Worm (Caenorhabditis elegans) whole organism, mixed stage, embryonic: ENCODE results near the gene BE0003N10.1.

Experiments
- blmp-1 ChIP-seq: fragments of 150-350 bp; optimal IDR thresholded peaks from 2 replicates; lab custom pipeline; 2014; ENCODE audit warnings: missing biosample characterization, missing genetic modification characterization
- ceh-39 ChIP-seq: fragments of 150-350 bp; optimal IDR thresholded peaks from 2 replicates; lab custom pipeline; 2014; ENCODE audit warnings: missing biosample characterization, missing genetic modification characterization
- ceh-43 ChIP-seq: fragments of 200-800 bp; sonication (Bioruptor generic); optimal IDR thresholded peaks from 2 replicates; lab custom pipeline; 2018; ENCODE audit warnings: mild to moderate bottlenecking, missing genetic modification characterization, moderate library complexity, missing compliant biosample characterization
- ces-1 ChIP-seq: fragments of 150-350 bp; optimal IDR thresholded peaks from 2 replicates; lab custom pipeline; 2014; ENCODE audit warnings: missing biosample characterization, missing genetic modification reagents, missing genetic modification characterization
- cnd-1 ChIP-seq: fragments of 200-800 bp; sonication (Bioruptor generic); optimal IDR thresholded peaks from 2 replicates; lab custom pipeline; 2018; ENCODE audit warnings: mild to moderate bottlenecking, missing genetic modification characterization, missing compliant biosample characterization
- drap-1 ChIP-seq: fragments of 200-800 bp; sonication (Bioruptor generic); optimal IDR thresholded peaks from 3 replicates; lab custom pipeline; 2018; ENCODE audit warnings: mild to moderate bottlenecking, missing genetic modification characterization, missing compliant biosample characterization
- elt-1 ChIP-seq: sonication (generic microtip); optimal IDR thresholded peaks from 2 replicates; lab custom pipeline; 2017; ENCODE audit warnings: missing genetic modification characterization, mild to moderate bottlenecking, missing compliant biosample characterization, antibody characterized with exemption, moderate library complexity, borderline replicate concordance; ENCODE audit not compliant: insufficient read depth
- elt-3 ChIP-seq: fragments of 150-350 bp; optimal IDR thresholded peaks from 2 replicates; lab custom pipeline; 2014; ENCODE audit warnings: missing biosample characterization, missing genetic modification characterization
- hlh-1 ChIP-seq: fragments of 150-350 bp; optimal IDR thresholded peaks from 2 replicates; lab custom pipeline; 2014; ENCODE audit warnings: missing biosample characterization, missing genetic modification reagents, missing genetic modification characterization
- lin-13 ChIP-seq: fragments of 150-350 bp; optimal IDR thresholded peaks from 2 replicates; lab custom pipeline; 2014; ENCODE audit warnings: missing biosample characterization, missing genetic modification characterization
- lin-32 ChIP-seq: fragments of 200-800 bp; sonication (Bioruptor generic); optimal IDR thresholded peaks from 2 replicates; lab custom pipeline; 2018; ENCODE audit warnings: mild to moderate bottlenecking, missing genetic modification characterization, missing compliant biosample characterization
- lsy-2 ChIP-seq: fragments of 150-350 bp; optimal IDR thresholded peaks from 2 replicates; lab custom pipeline; 2014; ENCODE audit warnings: missing biosample characterization, missing genetic modification characterization
- mab-5 ChIP-seq: fragments of 150-350 bp; optimal IDR thresholded peaks from 2 replicates; lab custom pipeline; 2014; ENCODE audit warnings: missing biosample characterization, missing genetic modification characterization
- nhr-2 ChIP-seq: fragments of 150-350 bp; optimal IDR thresholded peaks from 2 replicates; lab custom pipeline; 2014; ENCODE audit warnings: missing biosample characterization, missing genetic modification characterization
- nhr-237 ChIP-seq: fragments of 150-350 bp; optimal IDR thresholded peaks from 2 replicates; lab custom pipeline; 2014; ENCODE audit warnings: missing biosample characterization, missing genetic modification characterization
- nhr-28 ChIP-seq: fragments of 150-350 bp; optimal IDR thresholded peaks from 2 replicates; lab custom pipeline; 2014; ENCODE audit warnings: missing biosample characterization, missing genetic modification characterization
- pha-4 ChIP-seq: fragments of 150-350 bp; optimal IDR thresholded peaks from 2 replicates; lab custom pipeline; 2018; ENCODE audit warnings: missing biosample characterization, missing genetic modification reagents, missing genetic modification characterization
- sem-2 ChIP-seq: fragments of 200-800 bp; sonication (Bioruptor generic); optimal IDR thresholded peaks from 2 replicates; lab custom pipeline; 2018; ENCODE audit warnings: mild to moderate bottlenecking, missing genetic modification characterization, missing compliant biosample characterization
- tbx-8 ChIP-seq: fragments of 200-800 bp; sonication (Bioruptor generic); optimal IDR thresholded peaks from 2 replicates; lab custom pipeline; 2018; ENCODE audit warnings: mild to moderate bottlenecking, missing genetic modification characterization, moderate library complexity, missing compliant biosample characterization
- ztf-11 ChIP-seq: fragments of 150-350 bp; optimal IDR thresholded peaks from 2 replicates; lab custom pipeline; 2014; ENCODE audit warnings: missing biosample characterization, missing genetic modification characterization

The BE0003N10.1 gene

DNA sequence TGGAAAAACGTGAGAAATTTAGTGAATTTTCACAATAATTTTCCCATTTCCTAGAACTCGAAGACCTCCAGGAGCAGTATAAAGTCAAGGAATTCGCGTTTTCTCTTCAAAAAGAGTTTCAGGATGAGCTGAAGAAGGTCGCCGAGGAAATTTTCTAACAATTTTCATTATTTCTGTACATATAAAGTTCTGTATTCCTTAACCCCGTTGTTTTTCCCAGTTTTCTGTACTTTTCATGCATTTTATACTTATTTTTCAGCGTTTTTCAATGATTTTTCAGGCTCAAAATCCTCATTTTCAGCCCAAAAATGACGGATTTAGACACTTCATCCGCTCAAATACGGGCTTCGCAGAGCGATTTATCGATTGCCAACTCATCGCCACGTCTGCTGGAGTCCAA is 43.8 kb downstream of the BE0003N10.1 start, which contains the start of gene par-2:
Gene par-2 (plus strand): TSS at position 301 of the 400 bp plus-strand sequence.
- no peak for TF ChIP-seq ztf-11 (tag; lab: Kevin White, UChicago)
- TF ChIP-seq lin-32 (GFP tag; lab: Kevin White, UChicago) = no peak
- TF ChIP-seq elt-3 = no peak

DNA sequence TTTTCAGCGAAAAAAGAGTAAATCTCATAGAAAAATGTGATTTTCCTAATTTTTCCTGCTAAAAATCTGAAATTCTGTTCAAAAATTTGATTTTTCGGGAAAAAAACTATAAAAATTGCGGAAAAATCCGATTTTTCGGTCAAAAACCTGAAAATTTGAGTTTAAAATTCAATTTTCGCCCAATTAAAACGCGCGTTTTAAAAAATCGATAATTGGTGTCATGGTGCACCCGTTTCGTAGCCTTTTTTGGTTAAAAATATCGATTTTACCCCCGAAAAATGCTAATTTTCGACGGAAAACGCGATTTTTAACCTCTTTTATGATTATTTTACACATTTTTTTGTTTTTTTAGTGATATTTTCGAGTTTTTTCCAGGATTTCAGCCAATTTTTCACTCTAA is 47.7 kb downstream of the BE0003N10.1 start:
- TF ChIP-seq nhr-2 (tag; lab: Kevin White, UChicago) = no peak
- no peak for TF ChIP-seq nhr-28 (tag; lab: Kevin White, UChicago)
- TF ChIP-seq mab-5 = no peak
- no peak for TF ChIP-seq ceh-43 (GFP tag; lab: Kevin White, UChicago)
- TF ChIP-seq cnd-1 (tag; lab: Kevin White, UChicago) = no peak
- no peak for TF ChIP-seq lsy-2 (tag; lab: Kevin White, UChicago)
- no peak for TF ChIP-seq blmp-1 (tag; lab: Kevin White, UChicago)
- peak; percentile 52 for TF ChIP-seq ces-1
- TF ChIP-seq sem-2 (GFP tag; lab: Kevin White, UChicago) = no peak
- no peak for TF ChIP-seq lin-32 (GFP tag; lab: Kevin White, UChicago)
- no peak for TF ChIP-seq tbx-8 (GFP tag; lab: Kevin White, UChicago)
- no peak for TF ChIP-seq nhr-237 (tag; lab: Kevin White, UChicago)
- TF ChIP-seq pha-4 (tag; lab: Kevin White, UChicago) = no peak
- TF ChIP-seq elt-1 (tag; lab: Kevin White, UChicago) = no peak
- TF ChIP-seq ceh-39 (tag; lab: Kevin White, UChicago) = peak; percentile 19
- TF ChIP-seq lin-13 (tag; lab: Kevin White, UChicago) = no peak
- TF ChIP-seq, all 35 proteins: peak for 2

DNA sequence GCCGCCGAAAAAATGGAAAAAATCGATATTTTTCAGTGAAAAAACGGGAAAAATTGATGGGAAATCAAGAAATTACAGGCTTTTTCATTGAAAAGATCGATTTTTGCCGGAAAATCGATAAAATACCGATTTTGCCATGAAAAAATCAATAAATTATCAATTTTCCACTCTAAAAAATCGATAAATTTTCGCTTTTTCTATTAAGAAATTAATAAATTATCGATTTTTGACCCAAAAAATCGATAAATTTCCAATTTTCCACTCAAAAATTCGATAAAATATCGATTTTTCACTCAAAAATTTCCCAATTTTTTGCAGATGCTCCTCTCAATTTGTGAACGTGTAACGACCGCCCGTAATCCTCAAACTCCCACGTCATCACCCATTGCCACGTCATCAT is 57.1 kb downstream of the BE0003N10.1 start:
- TF ChIP-seq drap-1 (GFP tag; lab: Kevin White, UChicago) = no peak
- no peak for TF ChIP-seq hlh-1 (tag; lab: Kevin White, UChicago)
- TF ChIP-seq elt-1 (tag; lab: Kevin White, UChicago) = no peak
- TF ChIP-seq, all 35 proteins: peak for 0
